Worm (Caenorhabditis elegans): ENCODE results near the gene ccg-1.

DNA sequence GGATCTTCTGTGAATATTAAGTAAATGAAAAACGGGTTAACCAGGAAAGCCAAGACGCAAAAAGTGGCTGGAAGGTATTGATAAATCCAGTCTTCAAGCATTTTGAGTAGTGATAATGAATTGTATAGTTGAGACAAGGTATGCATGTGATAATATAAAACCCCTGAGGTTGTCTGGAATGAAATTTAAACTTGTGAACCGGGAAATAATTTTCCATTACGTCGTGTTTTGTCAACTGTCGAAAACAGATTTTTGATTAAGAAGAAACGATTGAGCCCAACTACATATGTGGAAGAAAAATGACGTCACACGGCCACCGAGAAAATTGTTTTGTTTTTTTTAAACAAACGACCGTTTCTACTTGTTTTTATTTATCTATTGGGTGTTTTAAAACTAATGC is 23.4 kb downstream of the ccg-1 start, which contains the start of gene srj-42:
- TF ChIP-seq T22C8.4 (GFP tag; IDR thresholded peaks at IDR 0.05) (no peak), tab-1 (GFP tag; IDR thresholded peaks at IDR 0.05) (no peak), flt-1 (GFP tag; IDR thresholded peaks at IDR 0.05) (no peak), klf-2 (GFP tag; conservative IDR thresholded peaks at IDR 0.05) (no peak)
